Worm (Caenorhabditis elegans): ENCODE measurements around the gene K02E7.4.

Gene K02E7.4

ce11 chrII:1086479-1086878, 14.3 kb downstream of the K02E7.4 start:
- TF ChIP-seq ham-2 (GFP tag; optimal IDR thresholded peaks at IDR 0.05) (no peak), lin-13 (tag; optimal IDR thresholded peaks at IDR 0.05) (no peak), unc-39 (tag; optimal IDR thresholded peaks at IDR 0.05) (no peak), cnd-1 (tag; optimal IDR thresholded peaks at IDR 0.05) (no peak), ceh-43 (GFP tag; optimal IDR thresholded peaks at IDR 0.05) (no peak), nhr-237 (tag; optimal IDR thresholded peaks at IDR 0.05) (no peak), hlh-1 (tag; optimal IDR thresholded peaks at IDR 0.05) (no peak), nhr-2 (tag; optimal IDR thresholded peaks at IDR 0.05) (no peak), elt-1 (tag; optimal IDR thresholded peaks at IDR 0.05; ENCODE audit: borderline replicate concordance, insufficient read depth) (no peak), pha-4 (tag; optimal IDR thresholded peaks at IDR 0.05) (no peak), mab-5 (tag; optimal IDR thresholded peaks at IDR 0.05) (no peak), drap-1 (GFP tag; optimal IDR thresholded peaks at IDR 0.05) (no peak), lin-32 (GFP tag; optimal IDR thresholded peaks at IDR 0.05) (no peak)

ce11 chrII:1088527-1089230, 16.5 kb downstream of the K02E7.4 start:
- TF ChIP-seq nhr-12 (tag; optimal IDR thresholded peaks at IDR 0.05) (no peak), flh-1 (GFP tag; optimal IDR thresholded peaks at IDR 0.05) (no peak), ham-2 (GFP tag; optimal IDR thresholded peaks at IDR 0.05) (no peak), drap-1 (GFP tag; optimal IDR thresholded peaks at IDR 0.05) (no peak), snpc-4 (tag; optimal IDR thresholded peaks at IDR 0.05) (no peak), nhr-28 (tag; optimal IDR thresholded peaks at IDR 0.05) (no peak), ceh-39 (tag; optimal IDR thresholded peaks at IDR 0.05) (no peak), ces-1 (GFP tag; optimal IDR thresholded peaks at IDR 0.05) (no peak), blmp-1 (tag; optimal IDR thresholded peaks at IDR 0.05) (no peak), ztf-11 (tag; optimal IDR thresholded peaks at IDR 0.05) (no peak), mep-1 (tag; optimal IDR thresholded peaks at IDR 0.05) (no peak), lsy-2 (tag; optimal IDR thresholded peaks at IDR 0.05) (no peak), elt-3 (tag; optimal IDR thresholded peaks at IDR 0.05) (no peak), unc-62 (GFP tag; optimal IDR thresholded peaks at IDR 0.05) (no peak)

ce11 chrII:1090743-1091142, 18.5 kb downstream of the K02E7.4 start:
- no peak for TF ChIP-seq cnd-1 (tag; optimal IDR thresholded peaks at IDR 0.05)
- no peak for TF ChIP-seq lin-32 (GFP tag; optimal IDR thresholded peaks at IDR 0.05)
- TF ChIP-seq snpc-4 (tag; optimal IDR thresholded peaks at IDR 0.05), result no peak
- TF ChIP-seq bed-3 (GFP tag; optimal IDR thresholded peaks at IDR 0.05), result no peak
- TF ChIP-seq ces-1 (GFP tag; optimal IDR thresholded peaks at IDR 0.05), result no peak
- no peak for TF ChIP-seq ham-2 (GFP tag; optimal IDR thresholded peaks at IDR 0.05)
- no peak for TF ChIP-seq nhr-12 (tag; optimal IDR thresholded peaks at IDR 0.05)
- no peak for TF ChIP-seq unc-120 (tag; optimal IDR thresholded peaks at IDR 0.05; ENCODE audit: poor library complexity, severe bottlenecking)
- TF ChIP-seq sem-2 (GFP tag; optimal IDR thresholded peaks at IDR 0.05), result no peak

- no peak for TF ChIP-seq unc-120 (tag; optimal IDR thresholded peaks at IDR 0.05; ENCODE audit: poor library complexity, severe bottlenecking)
- no peak for TF ChIP-seq tbx-8 (GFP tag; optimal IDR thresholded peaks at IDR 0.05)
- TF ChIP-seq elt-3 (tag; optimal IDR thresholded peaks at IDR 0.05), result no peak
- TF ChIP-seq sptf-1 (tag; optimal IDR thresholded peaks at IDR 0.05), result no peak
- TF ChIP-seq lin-32 (GFP tag; optimal IDR thresholded peaks at IDR 0.05), result no peak
- TF ChIP-seq ztf-11 (tag; optimal IDR thresholded peaks at IDR 0.05), result no peak
- TF ChIP-seq mls-2 (tag; optimal IDR thresholded peaks at IDR 0.05), result no peak
- TF ChIP-seq lsy-2 (tag; optimal IDR thresholded peaks at IDR 0.05), result no peak
- TF ChIP-seq bed-3 (GFP tag; optimal IDR thresholded peaks at IDR 0.05), result no peak
- TF ChIP-seq unc-39 (tag; optimal IDR thresholded peaks at IDR 0.05), result no peak
- TF ChIP-seq elt-1 (tag; optimal IDR thresholded peaks at IDR 0.05; ENCODE audit: borderline replicate concordance, insufficient read depth), result no peak
- no peak for TF ChIP-seq flh-1 (GFP tag; optimal IDR thresholded peaks at IDR 0.05)
- TF ChIP-seq sem-2 (GFP tag; optimal IDR thresholded peaks at IDR 0.05), result no peak
- TF ChIP-seq nhr-237 (tag; optimal IDR thresholded peaks at IDR 0.05), result no peak
- TF ChIP-seq nhr-12 (tag; optimal IDR thresholded peaks at IDR 0.05), result no peak
These were observed 19.5 kb downstream of the K02E7.4 start, which contains the start of gene snf-3 for ce11 chrII:1091706-1092105. Gene snf-3 (plus strand): TSS chrII:1092006.

- no peak for TF ChIP-seq sptf-1 (tag; optimal IDR thresholded peaks at IDR 0.05)
- TF ChIP-seq lsy-2 (tag; optimal IDR thresholded peaks at IDR 0.05), result no peak
- no peak for TF ChIP-seq unc-62 (GFP tag; optimal IDR thresholded peaks at IDR 0.05)
These were observed 28.5 kb downstream of the K02E7.4 start, which contains the start of gene pho-14 for ce11 chrII:1100719-1101118. Gene pho-14 (minus strand): TSS chrII:1100819.
